Worm (Caenorhabditis elegans) whole organism, mixed stage, embryonic: Measurements from ENCODE around the gene C25G6.4.

ENCODE experiments used
- lin-13 ChIP-seq: fragments of 150-350 bp; optimal IDR thresholded peaks from 2 replicates; lab custom pipeline; 2014; ENCODE audit warnings: missing biosample characterization, missing genetic modification characterization
- lsy-2 ChIP-seq: fragments of 150-350 bp; optimal IDR thresholded peaks from 2 replicates; lab custom pipeline; 2014; ENCODE audit warnings: missing biosample characterization, missing genetic modification characterization
- unc-62 ChIP-seq: fragments of 150-350 bp; optimal IDR thresholded peaks from 2 replicates; lab custom pipeline; 2014; ENCODE audit warnings: missing biosample characterization, missing genetic modification reagents, missing genetic modification characterization

ce11 chrX:1230658-1231057, 19.0 kb downstream of the C25G6.4 start, which contains the start of gene C46H3.2:
- TF ChIP-seq unc-62 (GFP tag; lab: Kevin White, UChicago) (no peak), lin-13 (no peak), lsy-2 (tag; lab: Kevin White, UChicago) (no peak)
